Worm (Caenorhabditis elegans) whole organism, dauer: Measurements from ENCODE around the gene T24E12.11.
"Not testable (repeated sequence)": the region's sequence is repeated elsewhere in the genome, so short reads cannot be mapped to it uniquely, and the experiment has no call there.

ENCODE experiments used
- unc-62 ChIP-seq: sonication (generic microtip); optimal IDR thresholded peaks from 2 replicates; lab custom pipeline; 2017; ENCODE audit warnings: missing biosample characterization, missing genetic modification reagents, missing genetic modification characterization

T24E12.11 gene

ce11 chrII:3779463-3779862 lies at the start of gene T24E12.11:
T24E12.11 (minus strand) TSS chrII:3779563.
- TF ChIP-seq unc-62 (GFP tag; lab: Kevin White, UChicago) = no peak

- no peak for TF ChIP-seq unc-62 (GFP tag; lab: Kevin White, UChicago)
Observed at ce11 chrII:3827801-3828200, 48.4 kb upstream of the T24E12.11 start, which contains the start of gene F54D10.8. F54D10.8 (minus strand) TSS chrII:3827901.

ce11 chrII:3823855-3824254 lies 44.5 kb upstream of the T24E12.11 start, which contains the start of gene skr-15:
skr-15 (plus strand) TSS chrII:3824155.
- no peak for TF ChIP-seq unc-62 (GFP tag; lab: Kevin White, UChicago)

- no peak for TF ChIP-seq unc-62 (GFP tag; lab: Kevin White, UChicago)
Observed at ce11 chrII:3821248-3821647, 41.9 kb upstream of the T24E12.11 start, which contains the start of gene F54D10.7. F54D10.7 (minus strand) TSS chrII:3821296.

DNA sequence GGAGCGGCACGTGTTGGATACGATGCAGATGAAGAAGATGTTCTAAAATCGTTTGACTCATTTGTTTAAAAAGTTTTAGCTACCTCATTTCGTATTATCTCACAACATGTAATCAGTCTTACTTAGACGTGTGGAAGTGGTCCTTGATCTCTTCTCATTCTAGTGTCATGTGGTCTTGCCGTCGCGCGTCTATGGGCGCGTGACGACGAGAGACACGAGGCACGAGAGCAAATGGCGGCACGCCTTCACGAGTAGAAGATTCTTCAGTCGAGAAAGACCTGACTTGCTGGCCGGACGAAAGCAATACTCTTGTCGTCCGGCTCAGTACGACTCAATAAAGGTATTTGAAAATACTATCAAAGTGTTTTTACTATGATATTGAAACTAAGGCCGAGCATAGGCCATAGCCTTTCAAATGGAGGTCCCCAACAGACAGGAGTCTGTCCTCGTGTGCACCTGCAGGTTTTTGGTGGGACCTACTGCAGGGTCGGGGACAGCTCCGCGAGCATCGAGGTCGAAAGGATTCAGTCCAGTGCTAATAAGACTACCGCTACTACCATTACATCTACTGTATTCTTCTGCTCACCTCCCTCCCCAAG lies 37.0 kb upstream of the T24E12.11 start, which contains the start of gene fbxa-24:
Gene fbxa-24, plus strand, starts transcription at position 276 of the 599 bp plus-strand sequence.
- not testable (repeated sequence) for TF ChIP-seq unc-62 (GFP tag; lab: Kevin White, UChicago)

- no peak for TF ChIP-seq unc-62 (GFP tag; lab: Kevin White, UChicago)
Observed at ce11 chrII:3815445-3816208, 36.3 kb upstream of the T24E12.11 start.

DNA sequence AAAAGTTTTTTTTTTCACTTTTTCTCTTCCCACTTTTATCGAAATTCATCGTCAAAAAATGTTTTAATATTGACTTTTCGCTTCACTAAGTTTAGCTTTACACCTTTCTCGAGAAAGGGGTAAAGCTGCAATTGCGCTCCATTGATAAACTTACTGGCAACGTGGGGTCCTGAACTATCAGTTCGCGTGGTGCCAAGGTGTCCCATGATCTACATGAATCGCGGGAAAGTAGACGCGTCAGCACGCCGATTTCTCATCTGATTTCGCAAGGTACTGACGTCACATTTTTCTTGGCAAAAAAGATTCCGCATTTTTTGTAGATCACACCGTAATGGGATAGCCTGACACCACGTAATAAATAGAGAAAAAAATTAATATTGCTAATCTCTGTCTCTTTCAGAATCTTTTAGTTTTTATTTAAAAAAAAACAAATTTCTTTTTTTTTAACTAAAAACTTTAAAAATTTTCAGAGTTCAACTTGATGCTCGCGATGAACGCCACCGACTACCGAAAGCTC lies 32.5 kb upstream of the T24E12.11 start, which contains the start of gene lido-15:
Gene lido-15, plus strand, starts transcription at position 467 of the 517 bp plus-strand sequence.
- no peak for TF ChIP-seq unc-62 (GFP tag; lab: Kevin White, UChicago)

ce11 chrII:3810550-3810949 lies 31.2 kb upstream of the T24E12.11 start:
- no peak for TF ChIP-seq unc-62 (GFP tag; lab: Kevin White, UChicago)

- TF ChIP-seq unc-62 (GFP tag; lab: Kevin White, UChicago) = no peak
Observed at ce11 chrII:3808643-3809042, 29.3 kb upstream of the T24E12.11 start.

DNA sequence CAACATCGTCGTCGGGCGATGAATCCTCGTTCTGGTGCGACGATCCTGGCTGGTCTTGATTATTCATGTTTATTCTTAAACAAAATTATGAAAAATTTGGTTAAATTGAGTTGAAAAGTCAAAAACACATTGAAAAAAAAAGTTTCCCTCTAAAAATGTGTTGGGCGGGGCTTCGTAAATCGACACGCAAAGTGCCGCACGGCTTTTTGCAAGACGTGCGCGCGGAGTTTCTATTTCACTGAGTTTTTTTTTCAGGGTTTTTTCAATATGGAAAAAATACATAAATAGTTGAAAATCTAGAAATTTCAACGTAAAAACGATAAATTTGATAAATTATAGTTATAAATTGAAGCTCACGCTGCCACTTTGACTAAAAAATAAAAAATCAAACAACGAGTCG lies 28.7 kb upstream of the T24E12.11 start, which contains the start of gene F54D10.5:
Gene F54D10.5, minus strand, starts transcription at position 74 of the 400 bp plus-strand sequence.
- TF ChIP-seq unc-62 (GFP tag; lab: Kevin White, UChicago) = no peak

DNA sequence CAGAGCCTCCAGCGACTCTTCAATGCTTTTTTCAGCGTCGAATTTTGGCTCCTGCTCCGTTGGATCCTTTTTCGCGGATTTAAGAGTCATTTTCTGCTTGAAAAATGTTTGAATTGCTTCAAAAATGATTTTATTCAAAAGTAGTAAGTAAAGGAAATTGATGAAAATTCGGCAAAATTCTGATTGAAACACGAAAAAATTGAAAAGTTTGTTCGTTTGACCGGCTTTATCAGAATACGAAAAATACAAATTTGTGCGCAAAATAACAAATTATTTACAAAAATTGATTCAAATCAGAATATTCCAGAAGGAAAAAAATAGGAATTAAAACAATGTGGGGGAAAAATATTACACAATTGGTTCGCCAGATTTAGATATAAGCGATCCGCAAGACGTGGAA lies 27.6 kb upstream of the T24E12.11 start, which contains the start of gene F54D10.4:
Gene F54D10.4, minus strand, starts transcription at position 101 of the 400 bp plus-strand sequence.
- TF ChIP-seq unc-62 (GFP tag; lab: Kevin White, UChicago) = no peak

DNA sequence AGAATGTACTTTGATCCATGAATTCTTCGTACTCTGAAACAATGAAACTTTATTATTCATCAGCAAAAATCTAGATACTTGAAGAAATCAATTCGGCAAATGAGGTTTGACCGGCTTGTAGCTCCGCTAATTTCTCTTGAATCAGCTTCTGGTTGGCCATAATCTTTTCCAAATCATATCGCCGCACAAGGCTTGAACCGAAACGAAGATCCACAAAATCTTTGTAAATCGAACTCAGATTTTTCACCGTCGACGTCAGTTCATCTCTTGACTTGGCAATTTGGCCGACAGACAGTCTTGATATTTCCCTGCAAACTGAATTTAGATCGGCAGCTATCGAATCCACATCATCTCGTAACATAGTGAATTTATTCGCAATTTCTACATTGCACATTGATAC lies 26.2 kb upstream of the T24E12.11 start:
- TF ChIP-seq unc-62 (GFP tag; lab: Kevin White, UChicago) = no peak

ce11 chrII:3803219-3803618 lies 23.9 kb upstream of the T24E12.11 start, which contains the start of gene ins-32:
ins-32 (minus strand) TSS chrII:3803319.
- no peak for TF ChIP-seq unc-62 (GFP tag; lab: Kevin White, UChicago)

DNA sequence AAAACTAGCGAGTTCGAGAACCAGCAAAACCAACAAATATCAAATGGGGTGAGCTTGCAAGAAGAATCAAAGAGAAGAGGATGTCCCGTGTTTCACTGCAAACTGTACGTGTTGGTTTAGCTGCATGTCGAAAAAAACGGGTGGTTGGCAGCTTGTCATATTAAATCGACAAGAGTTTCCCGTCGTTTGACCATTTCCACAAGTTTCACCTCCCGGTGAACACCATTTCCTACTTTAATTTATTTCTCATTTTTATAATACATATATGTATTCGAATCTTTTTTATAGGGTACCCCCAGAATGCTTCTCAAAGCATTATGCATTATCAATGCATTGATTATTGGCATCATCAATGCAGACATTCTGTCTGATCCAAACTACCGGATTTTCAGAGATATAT lies 16.0 kb upstream of the T24E12.11 start, which contains the start of gene Y8A9A.2:
Gene Y8A9A.2, plus strand, starts transcription at position 301 of the 400 bp plus-strand sequence.
- no peak for TF ChIP-seq unc-62 (GFP tag; lab: Kevin White, UChicago)

- TF ChIP-seq unc-62 (GFP tag; lab: Kevin White, UChicago) = no peak
Observed at ce11 chrII:3793336-3793735, 14.0 kb upstream of the T24E12.11 start, which contains the start of gene fbxb-99. fbxb-99 (minus strand) TSS chrII:3793436.
